Worm (Caenorhabditis elegans) whole organism, L1 larva: ENCODE data around the gene nspb-11.

Experiments used
- ama-1 ChIP-seq: fragments of 150-350 bp; optimal IDR thresholded peaks from 2 replicates; lab custom pipeline; 2014
- dpl-1 ChIP-seq, 3 experiments: fragments of 150-350 bp in 2 of 3; sonication (generic microtip) in 1 of 3; optimal IDR thresholded peaks; 2 replicates each; lab custom pipeline; 2014 to 2017; ENCODE audit warnings: missing biosample characterization in 3 of 3, missing genetic modification characterization in 3 of 3, missing genetic modification reagents in 3 of 3
- dsc-1 ChIP-seq: sonication (generic microtip); optimal IDR thresholded peaks from 2 replicates; lab custom pipeline; 2016; ENCODE audit warnings: mild to moderate bottlenecking, missing genetic modification characterization, missing compliant biosample characterization
- ets-5 ChIP-seq: fragments of 200-800 bp; sonication (Bioruptor generic); IDR thresholded peaks from 2 replicates; pipeline ENCODE4 v1.3.6; 2022; ENCODE audit warnings: missing genetic modification characterization, missing compliant biosample characterization
- fos-1 ChIP-seq: fragments of 150-350 bp; optimal IDR thresholded peaks from 2 replicates; lab custom pipeline; 2014; ENCODE audit warnings: missing biosample characterization, missing genetic modification characterization
- hlh-17 ChIP-seq: fragments of 200-800 bp; sonication (Bioruptor generic); optimal IDR thresholded peaks from 2 replicates; lab custom pipeline; 2018; ENCODE audit warnings: missing genetic modification characterization, mild to moderate bottlenecking, missing compliant biosample characterization, moderate library complexity, borderline replicate concordance
- nhr-237 ChIP-seq: fragments of 150-350 bp; optimal IDR thresholded peaks from 2 replicates; lab custom pipeline; 2014; ENCODE audit warnings: missing biosample characterization, missing genetic modification characterization
- nhr-28 ChIP-seq: fragments of 150-350 bp; optimal IDR thresholded peaks from 2 replicates; lab custom pipeline; 2014; ENCODE audit warnings: missing biosample characterization, missing genetic modification characterization
- nhr-71 ChIP-seq: sonication (generic microtip); optimal IDR thresholded peaks from 2 replicates; lab custom pipeline; 2016; ENCODE audit warnings: mild to moderate bottlenecking, missing genetic modification characterization, moderate library complexity, missing compliant biosample characterization
- unc-86 ChIP-seq: sonication (generic microtip); optimal IDR thresholded peaks from 2 replicates; lab custom pipeline; 2016; ENCODE audit warnings: missing genetic modification characterization, missing compliant biosample characterization

- TF ChIP-seq dpl-1 (GFP tag; optimal IDR thresholded peaks at IDR 0.05; lab: Kevin White, UChicago), result no peak
- TF ChIP-seq fos-1, result no peak
- TF ChIP-seq ets-5 (GFP tag; lab: Robert Waterston, UW), result no peak
- TF ChIP-seq unc-86 (tag; lab: Kevin White, UChicago), result no peak
- TF ChIP-seq dsc-1 (tag; lab: Kevin White, UChicago), result no peak
- no peak for TF ChIP-seq nhr-237 (tag; lab: Kevin White, UChicago)
- no peak for TF ChIP-seq nhr-28 (tag; lab: Kevin White, UChicago)
- TF ChIP-seq ama-1 (lab: Kevin White, UChicago), result no peak
- no peak for TF ChIP-seq hlh-17
- TF ChIP-seq nhr-71, result no peak
These were observed 9.8 kb upstream of the nspb-11 start for ce11 chrII:12897361-12897760.
